Fruit fly (Drosophila melanogaster): ENCODE measurements around the gene Ddr.

DNA sequence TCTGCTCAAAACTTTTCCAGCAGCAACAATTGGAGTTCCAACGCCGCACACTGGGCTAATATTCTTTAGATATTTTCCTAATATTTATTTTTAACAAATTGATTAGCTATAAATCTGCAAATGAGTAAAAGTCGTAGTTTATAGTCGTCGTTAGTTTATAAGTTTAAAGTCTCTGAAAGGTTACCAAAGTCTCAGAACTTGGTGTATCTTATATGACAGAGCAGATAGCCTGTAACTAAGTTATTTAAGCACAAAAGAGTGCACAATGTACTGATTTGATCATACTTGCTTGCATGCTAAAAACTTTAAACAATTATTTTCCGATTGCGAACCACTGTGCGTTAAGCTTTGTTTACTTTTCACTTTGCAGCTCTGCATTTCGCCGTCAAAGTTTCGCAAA lies 23.9 kb downstream of the Ddr start:
- TF ChIP-seq Dfd (GFP tag; optimal IDR thresholded peaks at IDR 0.05) (no peak), pan (optimal IDR thresholded peaks at IDR 0.05) (no peak), CG9705 (GFP tag; optimal IDR thresholded peaks at IDR 0.05) (no peak), N (GFP tag; optimal IDR thresholded peaks at IDR 0.05) (no peak), usp (GFP tag; optimal IDR thresholded peaks at IDR 0.05) (no peak), ey (GFP tag; optimal IDR thresholded peaks at IDR 0.05) (no peak), br (GFP tag; optimal IDR thresholded peaks at IDR 0.05) (no peak), fru (GFP tag; optimal IDR thresholded peaks at IDR 0.05) (no peak), dsf (GFP tag; optimal IDR thresholded peaks at IDR 0.05; ENCODE audit: borderline replicate concordance) (no peak), jim (GFP tag; optimal IDR thresholded peaks at IDR 0.05) (no peak), lola (GFP tag; optimal IDR thresholded peaks at IDR 0.05) (no peak)

All from whole organism, wandering third instar larva.